Fruit fly (Drosophila melanogaster) ovary, adult (tissue): ENCODE measurements around the gene Pgant2.

Experiments
- CG17801 ChIP-seq: fragments of 200-800 bp; optimal IDR thresholded peaks from 2 replicates; lab custom pipeline; 2019; ENCODE audit warnings: missing biosample characterization, mild to moderate bottlenecking, missing genetic modification characterization, moderate library complexity; ENCODE audit not compliant: partially characterized antibody

Gene Pgant2

DNA sequence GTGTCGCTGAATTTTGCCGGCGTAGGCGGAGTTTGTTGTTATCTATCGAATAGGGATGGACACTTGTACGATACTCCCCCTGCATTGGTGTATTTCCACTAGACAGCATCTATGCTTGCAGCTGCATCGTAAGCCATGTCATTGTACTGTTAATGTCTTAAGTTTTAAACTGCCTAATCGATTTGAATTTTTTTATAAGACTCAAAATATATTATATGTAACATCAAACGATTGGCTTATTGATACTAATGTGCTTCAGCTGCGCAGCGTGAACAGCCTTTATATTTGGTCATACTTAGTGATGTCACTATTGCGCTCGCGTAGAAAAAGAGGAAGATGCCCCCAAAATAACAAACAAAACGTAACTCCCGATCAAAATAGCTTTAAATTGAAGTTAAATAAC, 49.8 kb downstream of the Pgant2 start, which contains the start of the genes CG9662 and Ptpa:
Gene CG9662 (minus strand): TSS at position 54 of the 403 bp plus-strand sequence.
Gene Ptpa (plus strand): TSS at position 319 of the 403 bp plus-strand sequence.
- no peak for TF ChIP-seq CG17801 (GFP tag; lab: Kevin White, UChicago)

DNA sequence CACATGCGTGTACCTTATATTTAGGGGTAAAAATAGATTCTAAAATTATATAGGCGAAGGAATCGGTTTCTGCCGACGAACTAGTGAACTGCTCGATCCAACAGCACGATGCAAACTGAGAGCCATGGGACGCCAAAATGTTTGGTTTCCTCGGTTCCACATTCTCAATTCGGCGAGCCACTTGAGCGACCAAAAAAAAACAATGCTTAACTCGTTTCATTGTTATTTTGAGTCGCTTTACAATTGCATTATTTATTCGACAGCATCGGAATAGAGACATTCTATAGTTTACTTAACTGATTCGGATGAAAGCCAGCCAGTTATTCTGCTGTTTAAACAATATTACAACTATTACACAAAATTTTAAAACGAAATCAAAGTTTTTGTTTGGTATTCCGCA, 50.9 kb downstream of the Pgant2 start, which contains the start of gene CG15412:
Gene CG15412 (minus strand): TSS at position 101 of the 400 bp plus-strand sequence.
- TF ChIP-seq CG17801 (GFP tag; lab: Kevin White, UChicago), result no peak

DNA sequence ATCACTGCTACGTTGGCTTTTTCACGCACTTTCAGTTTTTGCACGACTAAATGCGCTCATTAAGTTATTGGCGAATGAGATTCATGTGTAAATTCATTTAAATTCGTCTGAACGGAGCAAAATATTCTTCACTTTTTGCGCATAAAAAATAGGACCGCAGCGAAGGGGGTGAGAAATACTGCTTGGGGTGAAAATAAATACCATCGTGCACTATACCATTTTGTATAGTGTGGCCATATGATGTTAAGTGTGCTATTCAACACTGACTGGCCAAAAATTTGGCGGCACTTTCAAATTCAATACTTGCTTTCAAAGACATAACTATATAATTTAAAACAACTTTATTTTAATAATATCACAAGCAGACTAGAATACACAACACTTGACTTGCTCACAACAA, 53.3 kb downstream of the Pgant2 start, which contains the start of gene GramD1B:
Gene GramD1B (minus strand): TSS at position 131 of the 400 bp plus-strand sequence.
- peak; percentile 43 for TF ChIP-seq CG17801 (GFP tag; lab: Kevin White, UChicago)

- TF ChIP-seq CG17801 (GFP tag; lab: Kevin White, UChicago), result peak; percentile 26
Measured at dm6 chr2L:3372483-3372929, 54.0 kb downstream of the Pgant2 start.

- TF ChIP-seq CG17801 (GFP tag; lab: Kevin White, UChicago), result no peak
Measured at dm6 chr2L:3371776-3372383, 54.6 kb downstream of the Pgant2 start.

- no peak for TF ChIP-seq CG17801 (GFP tag; lab: Kevin White, UChicago)
Measured at dm6 chr2L:3371340-3371739, 55.2 kb downstream of the Pgant2 start.

DNA sequence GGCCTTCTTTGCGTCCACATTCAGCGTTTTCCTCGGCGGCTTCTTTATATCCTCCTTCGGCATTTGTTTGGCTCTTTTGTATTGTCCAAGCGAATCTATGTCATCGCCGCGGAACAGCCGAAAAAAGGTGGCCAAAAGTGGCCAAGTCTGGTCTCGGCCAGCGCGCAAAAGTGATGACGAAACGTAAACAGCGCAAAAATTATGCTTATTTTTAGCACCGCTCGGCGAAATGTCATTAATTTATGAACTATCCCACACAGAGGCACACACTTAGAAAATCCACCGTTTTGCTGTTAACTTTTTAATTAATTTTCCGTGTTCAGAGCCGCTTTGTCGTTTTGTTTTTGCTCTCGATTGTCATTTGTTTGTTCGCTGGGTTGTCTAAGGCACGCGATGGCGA, 55.6 kb downstream of the Pgant2 start:
- no peak for TF ChIP-seq CG17801 (GFP tag; lab: Kevin White, UChicago)

dm6 chr2L:3369822-3370221, 56.7 kb downstream of the Pgant2 start:
- TF ChIP-seq CG17801 (GFP tag; lab: Kevin White, UChicago), result no peak

DNA sequence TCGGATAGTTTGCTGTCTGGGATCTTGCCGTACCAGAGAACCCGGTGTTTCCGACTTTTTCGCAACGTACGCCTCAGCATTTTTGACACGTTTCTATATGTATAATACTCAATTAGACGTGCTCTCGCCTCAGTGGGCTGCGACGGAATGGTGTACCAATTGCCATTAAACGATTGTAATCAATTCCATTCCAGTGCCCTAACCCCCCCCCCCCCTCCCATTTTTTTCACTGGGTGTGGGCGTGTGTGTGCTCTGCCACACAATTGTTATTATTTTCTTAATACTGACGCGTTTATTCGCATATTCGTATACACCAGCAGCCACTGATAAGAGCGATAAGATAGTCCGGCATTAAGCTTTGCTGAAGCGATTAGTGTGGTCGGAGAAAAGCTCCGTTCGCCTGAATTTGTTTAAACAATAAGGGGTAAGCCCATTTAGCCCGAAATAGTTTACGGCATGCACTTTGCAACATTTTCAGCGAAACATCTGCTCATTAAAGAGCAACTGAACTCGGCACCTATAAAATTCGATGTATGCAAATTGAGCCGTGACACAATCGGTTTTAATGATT, 57.4 kb downstream of the Pgant2 start:
- TF ChIP-seq CG17801 (GFP tag; lab: Kevin White, UChicago), result no peak

DNA sequence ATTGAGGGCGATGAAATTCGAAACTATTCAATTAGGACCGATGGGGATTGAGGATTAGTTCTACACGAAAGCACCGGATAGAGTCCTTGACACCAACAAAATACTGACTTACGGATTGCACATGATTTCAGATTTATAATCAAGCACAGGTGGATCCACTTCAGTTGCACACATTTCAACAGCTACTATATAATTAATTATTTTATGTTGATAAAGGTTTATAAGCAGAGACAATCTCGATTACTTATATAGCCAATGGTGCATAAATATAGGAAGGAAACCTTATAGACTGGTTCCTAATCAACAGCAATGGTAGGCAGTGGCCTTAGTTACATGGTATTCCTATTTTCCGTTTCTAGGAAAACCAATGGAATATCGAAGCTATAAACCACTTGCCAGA, 58.1 kb downstream of the Pgant2 start:
- no peak for TF ChIP-seq CG17801 (GFP tag; lab: Kevin White, UChicago)

dm6 chr2L:3366043-3366679, 60.4 kb downstream of the Pgant2 start:
- TF ChIP-seq CG17801 (GFP tag; lab: Kevin White, UChicago), result no peak

DNA sequence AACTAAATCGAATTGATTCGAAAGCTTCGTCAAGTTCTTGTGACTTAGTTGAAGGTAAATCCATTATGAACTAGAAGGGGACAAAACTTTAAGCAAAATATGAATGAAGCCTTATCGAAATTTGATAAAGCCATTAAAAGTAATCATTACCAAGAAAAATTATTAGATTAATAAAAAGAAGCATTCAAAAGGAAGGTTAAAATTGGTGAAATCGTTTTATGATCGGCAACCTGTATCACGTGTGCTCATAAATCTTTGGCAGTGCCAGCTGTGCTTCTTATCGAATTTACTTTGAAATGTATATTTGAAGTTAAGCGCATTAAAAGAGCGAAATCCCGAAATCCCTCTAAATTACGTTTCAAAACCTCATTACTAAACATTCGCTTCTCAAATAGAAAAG, 64.7 kb downstream of the Pgant2 start:
- TF ChIP-seq CG17801 (GFP tag; lab: Kevin White, UChicago), result no peak

DNA sequence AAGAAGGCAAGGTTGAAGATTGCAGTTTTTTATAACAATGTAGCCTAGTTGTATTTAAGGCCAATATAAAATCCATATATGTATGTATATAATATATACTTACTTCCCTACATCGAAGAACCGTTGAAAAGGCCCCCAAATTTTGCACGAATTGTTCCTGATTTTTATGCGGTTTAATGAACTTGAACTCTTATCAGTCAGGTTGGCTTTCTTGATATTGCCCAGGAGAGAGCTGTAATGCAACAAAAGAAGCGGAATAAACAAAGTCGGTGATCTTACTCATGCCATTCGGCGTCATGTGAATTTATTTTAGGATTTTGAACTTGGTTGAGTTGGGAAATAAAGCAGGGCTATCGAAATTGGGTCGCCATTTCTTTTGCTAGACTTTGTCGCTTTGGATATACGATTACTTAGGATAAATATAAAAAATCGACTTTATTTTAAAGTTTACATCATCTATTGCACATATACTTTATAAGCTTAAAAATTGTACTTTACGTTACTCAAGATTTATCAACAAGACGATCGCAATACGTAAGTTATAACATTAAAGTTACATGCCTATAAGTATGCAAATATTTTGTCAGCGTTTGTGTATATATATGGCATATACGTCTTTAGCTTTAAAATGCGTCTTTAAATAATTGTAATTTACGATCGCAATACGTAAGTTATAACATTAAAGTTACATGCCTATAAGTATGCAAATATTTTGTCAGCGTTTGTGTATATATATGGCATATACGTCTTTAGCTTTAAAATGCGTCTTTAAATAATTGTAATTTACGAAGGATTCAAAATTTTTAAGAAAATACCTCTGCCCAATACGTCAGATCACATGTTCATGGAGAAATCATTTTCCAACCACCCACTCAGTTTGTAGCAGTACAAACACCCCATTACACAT, 69.5 kb downstream of the Pgant2 start, which contains the start of gene CG8838:
Gene CG8838 (plus strand): TSS at position 857 of the 907 bp plus-strand sequence.
- no peak for TF ChIP-seq CG17801 (GFP tag; lab: Kevin White, UChicago)

dm6 chr2L:3356193-3356645, 70.3 kb downstream of the Pgant2 start:
- TF ChIP-seq CG17801 (GFP tag; lab: Kevin White, UChicago), result no peak
